Worm (Caenorhabditis elegans): ENCODE data around the gene agmo-1.
A peak's percentile ranks its signal among the peaks of the same experiment; 100 is the strongest.

ce11 chrIII:12800529-12800928 is 2.2 kb upstream of the agmo-1 start:
- TF ChIP-seq nhr-77 (tag; optimal IDR thresholded peaks at IDR 0.05) = no peak
- peak; percentile 47 for TF ChIP-seq fos-1 (tag; optimal IDR thresholded peaks at IDR 0.05)
- no peak for TF ChIP-seq aly-2 (tag; optimal IDR thresholded peaks at IDR 0.05)
- no peak for TF ChIP-seq R02D3.7 (tag; optimal IDR thresholded peaks at IDR 0.05)
- no peak for TF ChIP-seq zag-1 (tag; optimal IDR thresholded peaks at IDR 0.05)
- TF ChIP-seq nhr-25 (tag; optimal IDR thresholded peaks at IDR 0.05) = peak; percentile 18
- TF ChIP-seq alr-1 (tag; optimal IDR thresholded peaks at IDR 0.05) = no peak
- no peak for TF ChIP-seq ztf-4 (tag; optimal IDR thresholded peaks at IDR 0.05)
- TF ChIP-seq lin-39 (tag; optimal IDR thresholded peaks at IDR 0.05) = no peak
- TF ChIP-seq ztf-11 (tag; optimal IDR thresholded peaks at IDR 0.05) = no peak
- TF ChIP-seq ama-1 (optimal IDR thresholded peaks at IDR 0.05) = no peak
- no peak for TF ChIP-seq mdl-1 (tag; optimal IDR thresholded peaks at IDR 0.05)
